Worm (Caenorhabditis elegans) whole organism, young adult: Measurements from ENCODE around the gene nmad-1.
A peak's percentile ranks its signal among the peaks of the same experiment; 100 is the strongest.

Experiments
- B0336.3 ChIP-seq: fragments of 200-800 bp; sonication (Bioruptor generic); IDR thresholded peaks from 2 replicates; pipeline ENCODE4 v1.3.6; 2022; ENCODE audit warnings: missing genetic modification characterization, missing compliant biosample characterization
- C06A6.2 ChIP-seq: fragments of 200-800 bp; sonication (Bioruptor generic); conservative IDR thresholded peaks from 2 replicates; pipeline ENCODE4 v1.3.6; 2022; ENCODE audit warnings: missing genetic modification characterization, missing compliant biosample characterization
- C17E4.6 ChIP-seq: fragments of 200-800 bp; sonication (Bioruptor generic); IDR thresholded peaks from 2 replicates; pipeline ENCODE4 v1.3.6; 2022; ENCODE audit warnings: missing genetic modification reagents, missing genetic modification characterization, missing compliant biosample characterization
- F23B12.7 ChIP-seq: sonication (generic microtip); optimal IDR thresholded peaks from 2 replicates; lab custom pipeline; 2017; ENCODE audit warnings: missing genetic modification characterization, mild to moderate bottlenecking, missing compliant biosample characterization, antibody characterized with exemption, moderate library complexity; ENCODE audit not compliant: insufficient read depth
- F55B11.4 ChIP-seq: sonication (generic microtip); optimal IDR thresholded peaks from 2 replicates; lab custom pipeline; 2016; ENCODE audit warnings: missing compliant biosample characterization, missing genetic modification characterization, borderline replicate concordance; ENCODE audit not compliant: insufficient read depth
- F57A8.1 ChIP-seq: fragments of 200-800 bp; sonication (Bioruptor generic); optimal IDR thresholded peaks from 2 replicates; lab custom pipeline; 2018; ENCODE audit warnings: mild to moderate bottlenecking, missing genetic modification characterization, moderate library complexity, missing compliant biosample characterization
- K12H6.12 ChIP-seq: fragments of 200-800 bp; sonication (Bioruptor generic); optimal IDR thresholded peaks from 2 replicates; lab custom pipeline; 2018; ENCODE audit warnings: mild to moderate bottlenecking, missing genetic modification characterization, missing compliant biosample characterization
- Y67H2A.10 ChIP-seq: fragments of 200-800 bp; sonication (Bioruptor generic); conservative IDR thresholded peaks from 2 replicates; pipeline ENCODE4 v1.3.6; 2022; ENCODE audit warnings: missing genetic modification reagents, missing genetic modification characterization, missing compliant biosample characterization
- ZK185.1 ChIP-seq: sonication (generic microtip); optimal IDR thresholded peaks from 2 replicates; lab custom pipeline; 2016; ENCODE audit warnings: mild to moderate bottlenecking, missing genetic modification characterization, missing compliant biosample characterization; ENCODE audit not compliant: poor library complexity, severe bottlenecking
- ama-1 ChIP-seq, 3 experiments: fragments of 150-350 bp in 1 of 3; sonication (generic microtip) in 2 of 3; optimal IDR thresholded peaks; 2 replicates each; lab custom pipeline; 2014 to 2018; ENCODE audit warnings: missing biosample characterization in 2 of 3, missing genetic modification characterization in 2 of 3, missing genetic modification reagents in 2 of 3
- atf-7 ChIP-seq: sonication (generic microtip); optimal IDR thresholded peaks from 2 replicates; lab custom pipeline; 2017; ENCODE audit warnings: mild to moderate bottlenecking, missing genetic modification characterization, missing compliant biosample characterization
- athp-1 ChIP-seq: sonication (generic microtip); optimal IDR thresholded peaks from 2 replicates; lab custom pipeline; 2017; ENCODE audit warnings: mild to moderate bottlenecking, missing genetic modification characterization, missing compliant biosample characterization
- attf-5 ChIP-seq: fragments of 200-800 bp; sonication (Bioruptor generic); optimal IDR thresholded peaks from 2 replicates; lab custom pipeline; 2018; ENCODE audit warnings: mild to moderate bottlenecking, missing genetic modification characterization, missing compliant biosample characterization
- bed-1 ChIP-seq: fragments of 200-800 bp; sonication (Bioruptor generic); IDR thresholded peaks from 2 replicates; pipeline ENCODE4 v1.3.6; 2022; ENCODE audit warnings: missing genetic modification reagents, missing genetic modification characterization, missing compliant biosample characterization
- ccch-3 ChIP-seq: fragments of 200-800 bp; sonication (Bioruptor generic); optimal IDR thresholded peaks from 2 replicates; lab custom pipeline; 2018; ENCODE audit warnings: mild to moderate bottlenecking, missing genetic modification characterization, missing compliant biosample characterization
- ceh-100 ChIP-seq: fragments of 200-800 bp; sonication (Bioruptor generic); IDR thresholded peaks from 2 replicates; pipeline ENCODE4 v1.3.6; 2022; ENCODE audit warnings: missing genetic modification reagents, missing genetic modification characterization, missing compliant biosample characterization
- ceh-58 ChIP-seq: fragments of 200-800 bp; sonication (Bioruptor generic); IDR thresholded peaks from 2 replicates; pipeline ENCODE4 v1.3.6; 2022; ENCODE audit warnings: missing genetic modification characterization, missing compliant biosample characterization
- die-1 ChIP-seq: sonication (generic microtip); optimal IDR thresholded peaks from 2 replicates; lab custom pipeline; 2016; ENCODE audit warnings: missing genotype, mild to moderate bottlenecking, missing genetic modification characterization, missing compliant biosample characterization
- dox-1 ChIP-seq: fragments of 200-800 bp; sonication (Bioruptor generic); IDR thresholded peaks from 2 replicates; pipeline ENCODE4 v1.3.6; 2022; ENCODE audit warnings: missing genetic modification reagents, missing genetic modification characterization, missing compliant biosample characterization
- dpff-1 ChIP-seq: sonication (generic microtip); optimal IDR thresholded peaks from 2 replicates; lab custom pipeline; 2017; ENCODE audit warnings: mild to moderate bottlenecking, missing genetic modification characterization, missing compliant biosample characterization
- ekl-4 ChIP-seq: fragments of 200-800 bp; sonication (Bioruptor generic); IDR thresholded peaks from 2 replicates; pipeline ENCODE4 v1.3.6; 2022; ENCODE audit warnings: missing genetic modification reagents, missing genetic modification characterization, missing compliant biosample characterization
- him-1 ChIP-seq: sonication (generic microtip); optimal IDR thresholded peaks from 2 replicates; lab custom pipeline; 2016; ENCODE audit warnings: missing genotype, missing genetic modification reagents, missing genetic modification characterization, missing compliant biosample characterization
- hlh-12 ChIP-seq: sonication (generic microtip); optimal IDR thresholded peaks from 2 replicates; lab custom pipeline; 2016; ENCODE audit warnings: missing genetic modification characterization, missing compliant biosample characterization
- hlh-26 ChIP-seq: fragments of 200-800 bp; sonication (Bioruptor generic); conservative IDR thresholded peaks from 2 replicates; pipeline ENCODE4 v1.3.6; 2022; ENCODE audit warnings: missing genetic modification reagents, missing genetic modification characterization, missing compliant biosample characterization
- hmg-1.2 ChIP-seq: fragments of 200-800 bp; sonication (Bioruptor generic); IDR thresholded peaks from 2 replicates; pipeline ENCODE4 v1.3.6; 2022; ENCODE audit warnings: missing genetic modification reagents, missing genetic modification characterization, missing compliant biosample characterization
- hrde-1 ChIP-seq: sonication (generic microtip); optimal IDR thresholded peaks from 2 replicates; lab custom pipeline; 2016; ENCODE audit warnings: missing genetic modification characterization, mild to moderate bottlenecking, missing compliant biosample characterization, moderate library complexity, missing genotype, missing genetic modification reagents, borderline replicate concordance
- lin-26 ChIP-seq: fragments of 200-800 bp; sonication (Bioruptor generic); IDR thresholded peaks from 2 replicates; pipeline ENCODE4 v1.3.6; 2022; ENCODE audit warnings: missing genetic modification reagents, missing genetic modification characterization, missing compliant biosample characterization
- madf-10 ChIP-seq: sonication (generic microtip); optimal IDR thresholded peaks from 2 replicates; lab custom pipeline; 2016; ENCODE audit warnings: mild to moderate bottlenecking, missing genetic modification characterization, missing compliant biosample characterization
- mcd-1 ChIP-seq: fragments of 200-800 bp; sonication (Bioruptor generic); IDR thresholded peaks from 2 replicates; pipeline ENCODE4 v1.3.6; 2022; ENCODE audit warnings: missing genetic modification reagents, missing genetic modification characterization, missing compliant biosample characterization
- mel-28 ChIP-seq: sonication (generic microtip); optimal IDR thresholded peaks from 2 replicates; lab custom pipeline; 2016; ENCODE audit warnings: borderline replicate concordance, mild to moderate bottlenecking, missing genetic modification characterization, missing compliant biosample characterization
- nfya-1 ChIP-seq: sonication (generic microtip); optimal IDR thresholded peaks from 2 replicates; lab custom pipeline; 2017; ENCODE audit warnings: antibody characterized with exemption, missing compliant biosample characterization, missing genetic modification characterization, borderline replicate concordance; ENCODE audit not compliant: insufficient read depth
- nhr-80 ChIP-seq: sonication (generic microtip); optimal IDR thresholded peaks from 2 replicates; lab custom pipeline; 2016; ENCODE audit warnings: missing genetic modification characterization, missing compliant biosample characterization
- rcor-1 ChIP-seq: fragments of 200-800 bp; sonication (Bioruptor generic); IDR thresholded peaks from 2 replicates; pipeline ENCODE4 v1.3.6; 2022; ENCODE audit warnings: missing genetic modification reagents, missing genetic modification characterization, missing compliant biosample characterization
- rpc-1 ChIP-seq, 2 experiments: fragments of 150-350 bp in 1 of 2; sonication (generic microtip) in 1 of 2; optimal IDR thresholded peaks; 2 replicates each; lab custom pipeline; 2014 to 2018; ENCODE audit warnings: missing biosample characterization in 1 of 2, missing genetic modification characterization in 1 of 2, missing genetic modification reagents in 1 of 2, missing genotype in 1 of 2
- sea-2 ChIP-seq: fragments of 200-800 bp; sonication (Bioruptor generic); IDR thresholded peaks from 2 replicates; pipeline ENCODE4 v1.3.6; 2022; ENCODE audit warnings: missing genetic modification characterization, missing compliant biosample characterization
- snpc-3.4 ChIP-seq: sonication (generic microtip); optimal IDR thresholded peaks from 2 replicates; lab custom pipeline; 2017; ENCODE audit warnings: missing genetic modification characterization, mild to moderate bottlenecking, missing compliant biosample characterization, antibody characterized with exemption, moderate library complexity, missing genotype, missing genetic modification reagents
- somi-1 ChIP-seq: fragments of 200-800 bp; sonication (Bioruptor generic); optimal IDR thresholded peaks from 2 replicates; lab custom pipeline; 2018; ENCODE audit warnings: mild to moderate bottlenecking, missing genetic modification characterization, missing compliant biosample characterization
- sptf-2 ChIP-seq: fragments of 200-800 bp; sonication (Bioruptor generic); optimal IDR thresholded peaks from 2 replicates; lab custom pipeline; 2018; ENCODE audit warnings: mild to moderate bottlenecking, missing genetic modification characterization, missing compliant biosample characterization
- tbx-9 ChIP-seq: sonication (generic microtip); optimal IDR thresholded peaks from 2 replicates; lab custom pipeline; 2016; ENCODE audit warnings: borderline replicate concordance, missing genetic modification characterization, inconsistent platforms, missing compliant biosample characterization
- zfh-2 ChIP-seq: fragments of 200-800 bp; sonication (Bioruptor generic); conservative IDR thresholded peaks from 2 replicates; pipeline ENCODE4 v1.3.6; 2022; ENCODE audit warnings: missing genetic modification reagents, missing genetic modification characterization, missing compliant biosample characterization
- ztf-18 ChIP-seq: sonication (generic microtip); optimal IDR thresholded peaks from 2 replicates; lab custom pipeline; 2016; ENCODE audit warnings: missing genotype, mild to moderate bottlenecking, missing genetic modification characterization, missing compliant biosample characterization
- ztf-3 ChIP-seq: fragments of 200-800 bp; sonication (Bioruptor generic); optimal IDR thresholded peaks from 2 replicates; lab custom pipeline; 2018; ENCODE audit warnings: mild to moderate bottlenecking, missing genetic modification characterization, missing compliant biosample characterization

The nmad-1 gene

DNA sequence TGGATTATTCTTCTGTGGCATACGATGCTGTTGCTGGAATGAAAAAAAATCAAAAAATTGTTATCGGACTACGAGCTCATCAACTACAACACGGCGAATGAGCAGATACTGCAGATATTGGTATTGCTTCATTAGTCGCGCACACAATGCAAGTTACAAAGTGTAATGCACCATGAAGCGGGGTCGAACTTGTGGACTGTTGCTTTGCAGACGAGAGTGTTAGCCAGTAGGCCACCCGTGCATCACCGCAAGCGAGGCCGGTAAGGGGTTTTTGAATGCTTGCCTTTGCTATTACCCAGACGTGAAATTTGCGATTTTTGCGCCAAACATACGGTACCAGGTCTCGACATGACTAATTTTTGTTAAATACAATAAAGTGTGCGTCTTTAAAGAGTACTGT lies 47.3 kb upstream of the nmad-1 start (continued):
- peak; percentile 72 for TF ChIP-seq snpc-3.4 (tag; lab: Kevin White, UChicago)
- TF ChIP-seq mcd-1 (GFP tag; lab: Robert Waterston, UW), result peak; percentile 74
- TF ChIP-seq ekl-4 (GFP tag; lab: Robert Waterston, UW), result peak; percentile 77; the same call in 1 of the 2 replicates
- TF ChIP-seq F57A8.1 (GFP tag; lab: Kevin White, UChicago), result peak; percentile 57
- TF ChIP-seq hlh-12 (tag; lab: Kevin White, UChicago), result no peak
- no peak for TF ChIP-seq F55B11.4 (tag; lab: Kevin White, UChicago)
- peak; percentile 88 for TF ChIP-seq die-1 (tag; lab: Kevin White, UChicago)
- peak; percentile 56 for TF ChIP-seq K12H6.12 (tag; lab: Kevin White, UChicago)
- no peak for TF ChIP-seq ceh-58
- TF ChIP-seq ztf-18, result peak; percentile 77
- peak; percentile 13 for TF ChIP-seq tbx-9
- peak; percentile 60 for TF ChIP-seq attf-5 (GFP tag; lab: Kevin White, UChicago)
- peak; percentile 86 for TF ChIP-seq ZK185.1 (tag; lab: Kevin White, UChicago)
- peak; percentile 91 for TF ChIP-seq F23B12.7 (tag; lab: Kevin White, UChicago)
- peak; percentile 84 for TF ChIP-seq dox-1 (GFP tag; lab: Robert Waterston, UW)
- peak; percentile 73; the same call in 1 of the 2 replicates for TF ChIP-seq C17E4.6
- TF ChIP-seq Y67H2A.10, result no peak
- peak; percentile 96 for TF ChIP-seq lin-26 (GFP tag; lab: Robert Waterston, UW)
- TF ChIP-seq sptf-2 (GFP tag; lab: Kevin White, UChicago), result peak; percentile 82
- peak; percentile 81 for TF ChIP-seq rcor-1
- TF ChIP-seq somi-1, result peak; percentile 76
- peak; percentile 77 for TF ChIP-seq rpc-1 (optimal IDR thresholded peaks at IDR 0.05; lab: Kevin White, UChicago)
- TF ChIP-seq rpc-1 (tag; optimal IDR thresholded peaks at IDR 0.05; lab: Kevin White, UChicago), result peak; percentile 89
- no peak for TF ChIP-seq nfya-1 (tag; lab: Kevin White, UChicago)
- peak; percentile 74 for TF ChIP-seq ztf-3 (GFP tag; lab: Kevin White, UChicago)
- TF ChIP-seq atf-7 (tag; lab: Kevin White, UChicago), result peak; percentile 76
- TF ChIP-seq hmg-1.2, result peak; percentile 70
- TF ChIP-seq mel-28 (tag; lab: Kevin White, UChicago), result no peak
- no peak for TF ChIP-seq ccch-3 (GFP tag; lab: Kevin White, UChicago)
- no peak for TF ChIP-seq ama-1 (optimal IDR thresholded peaks at IDR 0.05; lab: Kevin White, UChicago)
- TF ChIP-seq ama-1 (GFP tag; optimal IDR thresholded peaks at IDR 0.05; lab: Kevin White, UChicago), result peak; percentile 26 to 83
- peak; percentile 93 for TF ChIP-seq athp-1 (tag; lab: Kevin White, UChicago)
- peak; percentile 78 for TF ChIP-seq dpff-1
- TF ChIP-seq nhr-80, result peak; percentile 50
- no peak for TF ChIP-seq hlh-26
- TF ChIP-seq C06A6.2 (GFP tag; lab: Robert Waterston, UW), result no peak
- TF ChIP-seq hrde-1, result peak; percentile 77
- TF ChIP-seq bed-1 (GFP tag; lab: Robert Waterston, UW), result 0 out of 2 replicates have a peak, but pooled peaks have one; percentile 59
- TF ChIP-seq ceh-100 (GFP tag; lab: Robert Waterston, UW), result peak; percentile 54; the same call in 1 of the 2 replicates
- peak; percentile 52 for TF ChIP-seq him-1
- TF ChIP-seq zfh-2 (GFP tag; lab: Robert Waterston, UW), result peak; percentile 51; the same call in 1 of the 2 replicates
- TF ChIP-seq madf-10, result peak; percentile 83
- no peak for TF ChIP-seq sea-2 (GFP tag; lab: Robert Waterston, UW)
- peak; percentile 73; the same call in 1 of the 2 replicates for TF ChIP-seq B0336.3 (GFP tag; lab: Robert Waterston, UW)
